Fruit fly (Drosophila melanogaster) whole organism, pupa: ENCODE measurements around the gene CG10353.

Source experiments
- CG13204 ChIP-seq: fragments of 200-800 bp; sonication (Bioruptor generic); optimal IDR thresholded peaks from 2 replicates; lab custom pipeline; 2018; ENCODE audit warnings: missing biosample characterization, mild to moderate bottlenecking, missing genetic modification characterization, moderate library complexity
- CG14655 ChIP-seq: fragments of 200-800 bp; sonication (Bioruptor generic); optimal IDR thresholded peaks from 3 replicates; lab custom pipeline; 2017; ENCODE audit warnings: mild to moderate bottlenecking, missing biosample characterization, missing genetic modification reagents, missing genetic modification characterization
- CG15710 ChIP-seq: fragments of 200-800 bp; sonication (Bioruptor generic); optimal IDR thresholded peaks from 2 replicates; lab custom pipeline; 2018; ENCODE audit warnings: missing biosample characterization, mild to moderate bottlenecking, missing genetic modification characterization, moderate library complexity
- CG17806 ChIP-seq: fragments of 200-800 bp; sonication (Bioruptor generic); optimal IDR thresholded peaks from 2 replicates; lab custom pipeline; 2018; ENCODE audit warnings: missing biosample characterization, mild to moderate bottlenecking, missing genetic modification characterization, moderate library complexity
- CG9948 ChIP-seq: fragments of 200-800 bp; sonication (Bioruptor generic); optimal IDR thresholded peaks from 2 replicates; lab custom pipeline; 2018; ENCODE audit warnings: missing biosample characterization, mild to moderate bottlenecking, missing genetic modification characterization, moderate library complexity
- EcR ChIP-seq: fragments of 200-800 bp; sonication (Bioruptor generic); optimal IDR thresholded peaks from 3 replicates; lab custom pipeline; 2019; ENCODE audit warnings: missing biosample characterization, missing genetic modification characterization, mild to moderate bottlenecking, moderate library complexity, missing genetic modification reagents

- no peak for TF ChIP-seq EcR (GFP tag; lab: Kevin White, UChicago)
- TF ChIP-seq CG13204 (GFP tag; lab: Kevin White, UChicago): no peak
- no peak for TF ChIP-seq CG14655
- no peak for TF ChIP-seq CG15710
- TF ChIP-seq CG9948 (tag; lab: Kevin White, UChicago): no peak
- TF ChIP-seq CG17806: no peak
Observed at dm6 chrX:11906818-11907281, 19.9 kb upstream of the CG10353 start, which contains the start of gene CG43156.
